Worm (Caenorhabditis elegans): ENCODE data around the gene DC2.5.
"Not testable (repeated sequence)": the region's sequence is repeated elsewhere in the genome, so short reads cannot be mapped to it uniquely, and the experiment has no call there.

Gene DC2.5

ce11 chrV:212687-213086 lies at the start of gene DC2.5:
TSS of gene DC2.5 (minus strand) at chrV:212787.
- TF ChIP-seq rbr-2 (tag; optimal IDR thresholded peaks at IDR 0.05); T26A8.4 (GFP tag; IDR thresholded peaks at IDR 0.05); Y75B8A.6 (GFP tag; IDR thresholded peaks at IDR 0.05): not testable (repeated sequence)

ce11 chrV:260334-260733 lies 47.7 kb upstream of the DC2.5 start:
- TF ChIP-seq mep-1 (tag; optimal IDR thresholded peaks at IDR 0.05) (no peak), nhr-77 (tag; optimal IDR thresholded peaks at IDR 0.05) (peak; percentile 12), nhr-28 (tag; optimal IDR thresholded peaks at IDR 0.05) (peak; percentile 41), dve-1 (tag; optimal IDR thresholded peaks at IDR 0.05; ENCODE audit: insufficient read depth) (peak; percentile 37), madf-9 (GFP tag; conservative IDR thresholded peaks at IDR 0.05) (no peak), pha-4 (GFP tag; IDR thresholded peaks at IDR 0.05) (0 out of 2 replicates have a peak, but pooled peaks have one; percentile 10), pha-4 (tag; optimal IDR thresholded peaks at IDR 0.05) (no peak), saeg-2 (GFP tag; IDR thresholded peaks at IDR 0.05) (no peak), daf-16 (GFP tag; optimal IDR thresholded peaks at IDR 0.05) (no peak), daf-16 (tag; optimal IDR thresholded peaks at IDR 0.05) (peak; percentile 73)

ce11 chrV:258730-259129 lies 46.1 kb upstream of the DC2.5 start, which contains the start of gene nhr-204:
TSS of gene nhr-204 (minus strand) at chrV:258830.
- TF ChIP-seq nhr-41 (GFP tag; IDR thresholded peaks at IDR 0.05) = no peak
- TF ChIP-seq dmd-6 (GFP tag; IDR thresholded peaks at IDR 0.05) = no peak
- TF ChIP-seq lin-13 (GFP tag; optimal IDR thresholded peaks at IDR 0.05) = no peak
- TF ChIP-seq dpl-1 (GFP tag; optimal IDR thresholded peaks at IDR 0.05) = no peak
- no peak for TF ChIP-seq spr-3 (GFP tag; optimal IDR thresholded peaks at IDR 0.05)
- TF ChIP-seq madf-9 (GFP tag; conservative IDR thresholded peaks at IDR 0.05) = no peak
- no peak for TF ChIP-seq T20F7.1 (GFP tag; optimal IDR thresholded peaks at IDR 0.05)
- no peak for TF ChIP-seq mdl-1 (tag; optimal IDR thresholded peaks at IDR 0.05)
- TF ChIP-seq pqm-1 (tag; optimal IDR thresholded peaks at IDR 0.05) = no peak
- TF ChIP-seq pha-4 (GFP tag; IDR thresholded peaks at IDR 0.05) = no peak
- no peak for TF ChIP-seq pha-4 (tag; optimal IDR thresholded peaks at IDR 0.05)
- no peak for TF ChIP-seq nhr-111 (GFP tag; optimal IDR thresholded peaks at IDR 0.05)
- TF ChIP-seq F10B5.3 (tag; optimal IDR thresholded peaks at IDR 0.05) = no peak
- TF ChIP-seq nhr-76 (tag; optimal IDR thresholded peaks at IDR 0.05) = no peak
- TF ChIP-seq dmd-8 (GFP tag; IDR thresholded peaks at IDR 0.05) = no peak
- TF ChIP-seq hmg-1.1 (GFP tag; IDR thresholded peaks at IDR 0.05) = no peak
- TF ChIP-seq lsy-2 (tag; optimal IDR thresholded peaks at IDR 0.05) = no peak
- no peak for TF ChIP-seq nhr-25 (tag; optimal IDR thresholded peaks at IDR 0.05; ENCODE audit: borderline replicate concordance, insufficient read depth)
- no peak for TF ChIP-seq daf-8 (GFP tag; IDR thresholded peaks at IDR 0.05)

- peak in 1 of 2 experiments; percentile 0 for TF ChIP-seq unc-62 (GFP tag; optimal IDR thresholded peaks at IDR 0.05 in 1 of 2)
- TF ChIP-seq unc-62 (tag; optimal IDR thresholded peaks at IDR 0.05) = no peak
- TF ChIP-seq nhr-42 (GFP tag; IDR thresholded peaks at IDR 0.05) = no peak
These were observed 42.0 kb upstream of the DC2.5 start, which contains the start of gene str-121 for ce11 chrV:254591-254990. TSS of gene str-121 (minus strand) at chrV:254691.

- no peak for TF ChIP-seq rbr-2 (tag; optimal IDR thresholded peaks at IDR 0.05)
- no peak for TF ChIP-seq php-3 (GFP tag; IDR thresholded peaks at IDR 0.05)
- no peak for TF ChIP-seq nhr-10 (tag; optimal IDR thresholded peaks at IDR 0.05)
- TF ChIP-seq nhr-41 (GFP tag; IDR thresholded peaks at IDR 0.05) = no peak
- TF ChIP-seq vab-7 (GFP tag; IDR thresholded peaks at IDR 0.05) = no peak
- TF ChIP-seq R02D3.7 (tag; optimal IDR thresholded peaks at IDR 0.05) = no peak
- TF ChIP-seq snpc-4 (tag; optimal IDR thresholded peaks at IDR 0.05) = no peak
- no peak for TF ChIP-seq duxl-1 (tag; optimal IDR thresholded peaks at IDR 0.05; ENCODE audit: poor library complexity)
- no peak for TF ChIP-seq zfp-2 (tag; optimal IDR thresholded peaks at IDR 0.05)
- TF ChIP-seq nhr-48 (tag; optimal IDR thresholded peaks at IDR 0.05) = no peak
These were observed 39.1 kb upstream of the DC2.5 start, which contains the start of gene oac-39 for ce11 chrV:251652-252051. TSS of gene oac-39 (minus strand) at chrV:251752.

Measured in whole organism, L4 larva.